Worm (Caenorhabditis elegans) whole organism, L3 larva: ENCODE results near the gene F55H2.7.

Source experiments
- R02D3.7 ChIP-seq: fragments of 150-350 bp; optimal IDR thresholded peaks from 2 replicates; lab custom pipeline; 2014; ENCODE audit warnings: missing biosample characterization, missing genetic modification characterization
- ZK546.5 ChIP-seq: sonication (generic microtip); optimal IDR thresholded peaks from 2 replicates; lab custom pipeline; 2017; ENCODE audit warnings: missing biosample characterization, missing genetic modification characterization
- aly-2 ChIP-seq: fragments of 150-350 bp; optimal IDR thresholded peaks from 2 replicates; lab custom pipeline; 2014; ENCODE audit warnings: missing biosample characterization, missing genetic modification characterization
- ama-1 ChIP-seq: fragments of 150-350 bp; optimal IDR thresholded peaks from 2 replicates; lab custom pipeline; 2018
- ceh-16 ChIP-seq: sonication (generic microtip); optimal IDR thresholded peaks from 2 replicates; lab custom pipeline; 2017; ENCODE audit warnings: missing biosample characterization, missing genetic modification characterization
- ceh-28 ChIP-seq: fragments of 150-350 bp; optimal IDR thresholded peaks from 2 replicates; lab custom pipeline; 2014; ENCODE audit warnings: missing biosample characterization, missing genetic modification reagents, missing genetic modification characterization
- ceh-82 ChIP-seq: fragments of 150-350 bp; optimal IDR thresholded peaks from 2 replicates; lab custom pipeline; 2014; ENCODE audit warnings: missing biosample characterization, missing genetic modification characterization
- ceh-9 ChIP-seq: sonication (generic microtip); optimal IDR thresholded peaks from 2 replicates; lab custom pipeline; 2018; ENCODE audit warnings: missing biosample characterization, missing genetic modification characterization
- daf-12 ChIP-seq: fragments of 150-350 bp; optimal IDR thresholded peaks from 2 replicates; lab custom pipeline; 2014; ENCODE audit warnings: missing biosample characterization, missing genetic modification reagents, missing genetic modification characterization
- egl-27 ChIP-seq: sonication (generic microtip); optimal IDR thresholded peaks from 4 replicates; lab custom pipeline; 2017; ENCODE audit warnings: missing biosample characterization, missing genetic modification reagents, missing genetic modification characterization
- egl-5 ChIP-seq: fragments of 150-350 bp; optimal IDR thresholded peaks from 2 replicates; lab custom pipeline; 2017; ENCODE audit warnings: missing biosample characterization, missing genetic modification reagents, missing genetic modification characterization, inconsistent platforms
- elt-1 ChIP-seq: fragments of 150-350 bp; optimal IDR thresholded peaks from 2 replicates; lab custom pipeline; 2014; ENCODE audit warnings: missing biosample characterization, missing genetic modification characterization
- elt-2 ChIP-seq: sonication (generic microtip); optimal IDR thresholded peaks from 2 replicates; lab custom pipeline; 2016; ENCODE audit warnings: missing genetic modification reagents, mild to moderate bottlenecking, missing genetic modification characterization, missing compliant biosample characterization
- elt-3 ChIP-seq, 3 experiments: fragments of 150-350 bp in 1 of 3; sonication (generic microtip) in 2 of 3; optimal IDR thresholded peaks; 2 replicates in 2 of 3; 4 replicates in 1 of 3; lab custom pipeline; 2014 to 2017; ENCODE audit warnings: missing biosample characterization in 3 of 3, missing genetic modification characterization in 3 of 3
- fkh-10 ChIP-seq: sonication (generic microtip); optimal IDR thresholded peaks from 2 replicates; lab custom pipeline; 2017; ENCODE audit warnings: missing biosample characterization, missing genetic modification reagents, missing genetic modification characterization
- fkh-2 ChIP-seq: fragments of 150-350 bp; optimal IDR thresholded peaks from 2 replicates; lab custom pipeline; 2014; ENCODE audit warnings: missing biosample characterization, missing genetic modification reagents, missing genetic modification characterization
- fos-1 ChIP-seq: fragments of 150-350 bp; optimal IDR thresholded peaks from 2 replicates; lab custom pipeline; 2014; ENCODE audit warnings: missing biosample characterization, missing genetic modification characterization
- hmg-11 ChIP-seq: sonication (generic microtip); optimal IDR thresholded peaks from 2 replicates; lab custom pipeline; 2016; ENCODE audit warnings: missing genetic modification characterization, missing compliant biosample characterization
- jun-1 ChIP-seq: fragments of 150-350 bp; optimal IDR thresholded peaks from 2 replicates; lab custom pipeline; 2014; ENCODE audit warnings: missing biosample characterization, missing genetic modification reagents, missing genetic modification characterization
- lin-15B ChIP-seq: fragments of 150-350 bp; optimal IDR thresholded peaks from 2 replicates; lab custom pipeline; 2014; ENCODE audit warnings: missing biosample characterization, missing genetic modification characterization
- lin-39 ChIP-seq: fragments of 150-350 bp; optimal IDR thresholded peaks from 2 replicates; lab custom pipeline; 2018; ENCODE audit warnings: missing biosample characterization, missing genetic modification reagents, missing genetic modification characterization
- lsy-12 ChIP-seq: sonication (generic microtip); optimal IDR thresholded peaks from 2 replicates; lab custom pipeline; 2016; ENCODE audit warnings: mild to moderate bottlenecking, missing genetic modification characterization, missing compliant biosample characterization
- mdl-1 ChIP-seq: fragments of 150-350 bp; optimal IDR thresholded peaks from 2 replicates; lab custom pipeline; 2014; ENCODE audit warnings: missing biosample characterization, missing genetic modification characterization
- nfya-1 ChIP-seq: sonication (generic microtip); optimal IDR thresholded peaks from 2 replicates; lab custom pipeline; 2017; ENCODE audit warnings: missing genetic modification characterization, mild to moderate bottlenecking, missing compliant biosample characterization, antibody characterized with exemption, moderate library complexity; ENCODE audit not compliant: insufficient read depth
- nhr-11 ChIP-seq: fragments of 150-350 bp; optimal IDR thresholded peaks from 2 replicates; lab custom pipeline; 2014; ENCODE audit warnings: missing biosample characterization, missing genetic modification characterization
- nhr-12 ChIP-seq: fragments of 150-350 bp; optimal IDR thresholded peaks from 2 replicates; lab custom pipeline; 2014; ENCODE audit warnings: missing biosample characterization, missing genetic modification characterization
- nhr-23 ChIP-seq: fragments of 150-350 bp; optimal IDR thresholded peaks from 2 replicates; lab custom pipeline; 2014; ENCODE audit warnings: missing biosample characterization, missing genetic modification reagents, missing genetic modification characterization
- nhr-237 ChIP-seq: fragments of 150-350 bp; optimal IDR thresholded peaks from 2 replicates; lab custom pipeline; 2014; ENCODE audit warnings: missing biosample characterization, missing genetic modification characterization
- nhr-25 ChIP-seq: sonication (generic microtip); optimal IDR thresholded peaks from 2 replicates; lab custom pipeline; 2017; ENCODE audit warnings: missing biosample characterization, missing genetic modification characterization
- nhr-28 ChIP-seq: fragments of 150-350 bp; optimal IDR thresholded peaks from 2 replicates; lab custom pipeline; 2014; ENCODE audit warnings: missing biosample characterization, missing genetic modification characterization
- nhr-43 ChIP-seq: sonication (generic microtip); optimal IDR thresholded peaks from 2 replicates; lab custom pipeline; 2016; ENCODE audit warnings: mild to moderate bottlenecking, missing genetic modification characterization, missing compliant biosample characterization; ENCODE audit not compliant: poor library complexity, severe bottlenecking
- nhr-67 ChIP-seq: fragments of 150-350 bp; optimal IDR thresholded peaks from 2 replicates; lab custom pipeline; 2014; ENCODE audit warnings: missing biosample characterization, missing genetic modification characterization
- nhr-77 ChIP-seq: fragments of 150-350 bp; optimal IDR thresholded peaks from 2 replicates; lab custom pipeline; 2014; ENCODE audit warnings: missing biosample characterization, missing genetic modification characterization
- pha-4 ChIP-seq: fragments of 150-350 bp; optimal IDR thresholded peaks from 2 replicates; lab custom pipeline; 2014; ENCODE audit warnings: missing biosample characterization, missing genetic modification reagents, missing genetic modification characterization
- pqm-1 ChIP-seq: fragments of 150-350 bp; optimal IDR thresholded peaks from 2 replicates; lab custom pipeline; 2017; ENCODE audit warnings: missing biosample characterization, missing genetic modification characterization, inconsistent platforms
- sea-2 ChIP-seq: fragments of 150-350 bp; sonication (generic microtip); optimal IDR thresholded peaks from 4 replicates; lab custom pipeline; 2014; ENCODE audit warnings: missing biosample characterization, missing genetic modification reagents, missing genetic modification characterization
- skn-1 ChIP-seq: fragments of 150-350 bp; optimal IDR thresholded peaks from 2 replicates; lab custom pipeline; 2014; ENCODE audit warnings: missing biosample characterization, missing genetic modification characterization
- snpc-4 ChIP-seq: fragments of 150-350 bp; optimal IDR thresholded peaks from 2 replicates; lab custom pipeline; 2014; ENCODE audit warnings: missing biosample characterization, missing genetic modification characterization
- tbx-2 ChIP-seq: sonication (generic microtip); optimal IDR thresholded peaks from 2 replicates; lab custom pipeline; 2016; ENCODE audit warnings: mild to moderate bottlenecking, missing genetic modification characterization, missing compliant biosample characterization
- unc-39 ChIP-seq: sonication (generic microtip); optimal IDR thresholded peaks from 4 replicates; lab custom pipeline; 2017; ENCODE audit warnings: missing biosample characterization, missing genetic modification characterization
- unc-62 ChIP-seq: fragments of 150-350 bp; sonication (generic microtip); optimal IDR thresholded peaks from 4 replicates; lab custom pipeline; 2014; ENCODE audit warnings: missing biosample characterization, missing genetic modification reagents, missing genetic modification characterization
- zag-1 ChIP-seq: fragments of 150-350 bp; optimal IDR thresholded peaks from 2 replicates; lab custom pipeline; 2014; ENCODE audit warnings: missing biosample characterization, missing genetic modification characterization
- ztf-11 ChIP-seq: fragments of 150-350 bp; optimal IDR thresholded peaks from 2 replicates; lab custom pipeline; 2014; ENCODE audit warnings: missing biosample characterization, missing genetic modification characterization
- ztf-4 ChIP-seq: fragments of 150-350 bp; optimal IDR thresholded peaks from 2 replicates; lab custom pipeline; 2014; ENCODE audit warnings: missing biosample characterization, missing genetic modification characterization

Gene F55H2.7

DNA sequence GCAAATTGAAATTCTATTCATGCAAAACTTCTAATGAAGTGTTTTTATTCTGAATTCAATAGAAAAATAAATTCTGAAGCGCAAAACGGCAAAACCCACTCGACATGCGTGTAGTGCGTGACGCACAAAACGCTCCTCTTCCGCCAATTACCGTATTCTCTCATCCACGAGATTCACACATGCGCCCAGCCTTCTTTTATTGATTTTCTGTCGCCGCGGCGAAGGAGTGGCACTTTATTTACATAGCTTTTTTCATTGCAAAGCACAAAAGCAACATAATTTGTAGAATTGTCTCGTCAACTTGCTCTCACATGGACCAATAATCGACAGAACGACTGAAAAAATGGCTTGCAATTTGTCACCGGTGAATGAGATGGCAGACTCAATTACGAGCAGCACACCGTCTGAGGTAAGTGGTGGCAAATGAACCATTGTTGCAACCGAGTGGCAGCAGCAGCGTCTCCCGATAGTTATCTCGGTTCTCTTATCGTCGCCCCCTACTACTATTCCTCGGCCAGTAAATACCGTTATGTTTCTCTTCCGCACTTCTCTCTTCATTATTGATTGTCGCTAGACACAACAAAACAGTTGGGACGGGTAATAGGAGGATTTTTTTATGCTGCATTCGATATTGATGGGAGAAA, 30.1 kb upstream of the F55H2.7 start, which contains the start of gene unc-16 (continued):
- TF ChIP-seq nhr-12 (tag; lab: Kevin White, UChicago), result no peak
- peak; percentile 19 for TF ChIP-seq ceh-82

ce11 chrIII:9544820-9545219, 28.8 kb upstream of the F55H2.7 start, which contains the start of gene ZK1098.12:
Gene ZK1098.12 (plus strand): TSS chrIII:9545120.
- TF ChIP-seq zag-1 (tag; lab: Kevin White, UChicago) (no peak), pha-4 (no peak), sea-2 (GFP tag; lab: Kevin White, UChicago) (no peak), R02D3.7 (tag; lab: Kevin White, UChicago) (no peak), ZK546.5 (tag; lab: Kevin White, UChicago) (no peak), ztf-11 (tag; lab: Kevin White, UChicago) (no peak), nhr-237 (tag; lab: Kevin White, UChicago) (no peak), mdl-1 (tag; lab: Kevin White, UChicago) (no peak), ceh-82 (no peak), elt-1 (no peak), ceh-9 (tag; lab: Kevin White, UChicago) (no peak)

- TF ChIP-seq lin-39 (tag; lab: Kevin White, UChicago) (no peak), elt-1 (no peak), nhr-25 (no peak), unc-62 (GFP tag; lab: Kevin White, UChicago) (no peak), nhr-28 (tag; lab: Kevin White, UChicago) (no peak), daf-12 (tag; lab: Kevin White, UChicago) (no peak), snpc-4 (tag; lab: Kevin White, UChicago) (no peak), ztf-11 (tag; lab: Kevin White, UChicago) (no peak), R02D3.7 (tag; lab: Kevin White, UChicago) (no peak), nhr-12 (tag; lab: Kevin White, UChicago) (no peak), ceh-82 (no peak), zag-1 (tag; lab: Kevin White, UChicago) (no peak), ztf-4 (no peak), pha-4 (no peak), tbx-2 (no peak)
These were observed 28.1 kb upstream of the F55H2.7 start, which contains the start of gene ZK1098.9 for ce11 chrIII:9544125-9544524. Gene ZK1098.9 (plus strand): TSS chrIII:9544425.

ce11 chrIII:9542816-9543215, 26.8 kb upstream of the F55H2.7 start, which contains the start of gene eif-2Balpha:
Gene eif-2Balpha (plus strand): TSS chrIII:9543119.
- TF ChIP-seq R02D3.7 (tag; lab: Kevin White, UChicago), result no peak
- TF ChIP-seq ceh-82, result no peak
- TF ChIP-seq tbx-2, result no peak
- TF ChIP-seq nhr-12 (tag; lab: Kevin White, UChicago), result no peak
- no peak for TF ChIP-seq ceh-16 (tag; lab: Kevin White, UChicago)
- no peak for TF ChIP-seq nhr-11
- TF ChIP-seq pha-4, result peak; percentile 86
- peak; percentile 9 for TF ChIP-seq elt-2 (tag; lab: Kevin White, UChicago)
- TF ChIP-seq skn-1 (tag; lab: Kevin White, UChicago), result no peak
- TF ChIP-seq fkh-10 (GFP tag; lab: Kevin White, UChicago), result no peak
- peak; percentile 32 for TF ChIP-seq nfya-1 (tag; lab: Kevin White, UChicago)
- no peak for TF ChIP-seq daf-12 (tag; lab: Kevin White, UChicago)
- TF ChIP-seq lin-15B (tag; lab: Kevin White, UChicago), result peak; percentile 58
- no peak for TF ChIP-seq unc-62 (GFP tag; lab: Kevin White, UChicago)
- no peak for TF ChIP-seq nhr-43
- no peak for TF ChIP-seq nhr-25
- no peak for TF ChIP-seq sea-2 (GFP tag; lab: Kevin White, UChicago)
- peak; percentile 6 for TF ChIP-seq hmg-11
- TF ChIP-seq pqm-1 (tag; lab: Kevin White, UChicago), result no peak
- TF ChIP-seq lsy-12, result no peak
- TF ChIP-seq nhr-28 (tag; lab: Kevin White, UChicago), result no peak
- TF ChIP-seq ZK546.5 (tag; lab: Kevin White, UChicago), result no peak
- TF ChIP-seq lin-39 (tag; lab: Kevin White, UChicago), result no peak
- TF ChIP-seq ceh-28 (tag; lab: Kevin White, UChicago), result no peak
- TF ChIP-seq nhr-67 (tag; lab: Kevin White, UChicago), result no peak
- TF ChIP-seq elt-3 (tag; optimal IDR thresholded peaks at IDR 0.05; lab: Kevin White, UChicago), result no peak
- TF ChIP-seq egl-5 (tag; lab: Kevin White, UChicago), result no peak
- no peak for TF ChIP-seq fkh-2
- no peak for TF ChIP-seq fos-1
- peak; percentile 26 for TF ChIP-seq nhr-23
- no peak for TF ChIP-seq egl-27
- TF ChIP-seq ama-1, result no peak
- no peak for TF ChIP-seq elt-1
- TF ChIP-seq nhr-77 (tag; lab: Kevin White, UChicago), result no peak
- TF ChIP-seq jun-1 (tag; lab: Kevin White, UChicago), result no peak
- TF ChIP-seq ztf-11 (tag; lab: Kevin White, UChicago), result no peak
- no peak for TF ChIP-seq unc-39 (tag; lab: Kevin White, UChicago)
- TF ChIP-seq snpc-4 (tag; lab: Kevin White, UChicago), result peak; percentile 8
- TF ChIP-seq zag-1 (tag; lab: Kevin White, UChicago), result no peak
- TF ChIP-seq aly-2, result no peak
